Worm (Caenorhabditis elegans): ENCODE measurements around the gene T25B9.3.

T25B9.3 gene

DNA sequence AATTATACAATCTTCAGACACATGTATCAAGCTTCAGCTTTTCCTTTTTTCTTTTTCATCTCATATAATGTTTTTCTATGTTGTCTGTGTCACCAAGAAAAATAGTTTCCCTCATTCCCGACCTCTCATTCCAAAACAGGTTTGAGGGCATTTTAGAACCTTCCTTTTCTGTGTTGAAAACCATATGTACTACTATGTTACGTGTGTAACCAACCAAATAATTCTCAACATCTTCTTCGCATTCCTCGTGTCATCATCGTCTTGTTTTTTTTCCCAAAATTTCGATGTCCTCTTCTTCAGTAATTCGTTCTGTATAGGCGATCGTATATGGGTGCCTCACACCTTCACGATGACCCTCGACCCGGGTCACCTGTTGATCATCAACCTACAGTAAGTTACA, 45.8 kb downstream of the T25B9.3 start, which contains the start of gene pept-2:
pept-2 (plus strand) TSS at position 301 of the 400 bp plus-strand sequence.
- TF ChIP-seq nhr-76 (tag; optimal IDR thresholded peaks at IDR 0.05), result no peak
- no peak for TF ChIP-seq lin-13 (tag; optimal IDR thresholded peaks at IDR 0.05)
- no peak for TF ChIP-seq sptf-1 (tag; optimal IDR thresholded peaks at IDR 0.05)
- TF ChIP-seq ceh-39 (tag; optimal IDR thresholded peaks at IDR 0.05), result no peak
- no peak for TF ChIP-seq hlh-1 (tag; optimal IDR thresholded peaks at IDR 0.05)

ce11 chrIV:10795678-10796077, 51.1 kb downstream of the T25B9.3 start:
- TF ChIP-seq zip-8 (tag; optimal IDR thresholded peaks at IDR 0.05) (no peak), drap-1 (GFP tag; optimal IDR thresholded peaks at IDR 0.05) (no peak), unc-62 (GFP tag; optimal IDR thresholded peaks at IDR 0.05) (no peak), mep-1 (tag; optimal IDR thresholded peaks at IDR 0.05) (no peak), mab-5 (tag; optimal IDR thresholded peaks at IDR 0.05) (no peak), hlh-1 (tag; optimal IDR thresholded peaks at IDR 0.05) (no peak), nhr-76 (tag; optimal IDR thresholded peaks at IDR 0.05) (no peak), cnd-1 (tag; optimal IDR thresholded peaks at IDR 0.05) (no peak), blmp-1 (tag; optimal IDR thresholded peaks at IDR 0.05) (no peak), ztf-11 (tag; optimal IDR thresholded peaks at IDR 0.05) (no peak), mls-2 (tag; optimal IDR thresholded peaks at IDR 0.05) (no peak), unc-120 (tag; optimal IDR thresholded peaks at IDR 0.05; ENCODE audit: poor library complexity, severe bottlenecking) (no peak), bed-3 (GFP tag; optimal IDR thresholded peaks at IDR 0.05) (no peak)

DNA sequence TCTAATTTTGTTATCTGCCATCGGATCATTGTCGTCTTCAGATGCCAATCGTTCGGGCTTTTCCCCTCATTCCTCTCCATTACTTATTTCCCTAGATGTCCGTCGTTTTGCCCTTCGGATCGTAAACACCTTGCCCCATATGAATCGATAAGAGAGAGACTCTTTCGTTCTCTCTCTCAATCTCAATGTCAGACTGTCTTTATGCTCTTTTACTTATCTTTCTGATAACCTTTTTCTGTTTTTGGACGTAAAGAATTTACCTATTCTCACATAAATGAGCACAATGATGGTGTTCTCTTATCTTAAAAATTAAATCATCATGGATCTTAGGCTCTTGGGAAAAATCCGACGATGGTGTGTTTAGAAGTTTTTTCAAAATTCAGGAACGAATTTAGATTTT, 52.1 kb downstream of the T25B9.3 start:
- TF ChIP-seq sem-2 (GFP tag; optimal IDR thresholded peaks at IDR 0.05) (no peak), ham-2 (GFP tag; optimal IDR thresholded peaks at IDR 0.05) (no peak), elt-1 (tag; optimal IDR thresholded peaks at IDR 0.05; ENCODE audit: borderline replicate concordance, insufficient read depth) (peak; percentile 57), ceh-83 (GFP tag; optimal IDR thresholded peaks at IDR 0.05) (no peak)

All from whole organism, mixed stage, embryonic.